Worm (Caenorhabditis elegans) whole organism, L3 larva: ENCODE results near the gene Y73F8A.5.
"Not testable (repeated sequence)": the region's sequence is repeated elsewhere in the genome, so short reads cannot be mapped to it uniquely, and the experiment has no call there.

Experiments used
- R02D3.7 ChIP-seq: fragments of 150-350 bp; optimal IDR thresholded peaks from 2 replicates; lab custom pipeline; 2014; ENCODE audit warnings: missing biosample characterization, missing genetic modification characterization
- ZK546.5 ChIP-seq: sonication (generic microtip); optimal IDR thresholded peaks from 2 replicates; lab custom pipeline; 2017; ENCODE audit warnings: missing biosample characterization, missing genetic modification characterization
- aly-2 ChIP-seq: fragments of 150-350 bp; optimal IDR thresholded peaks from 2 replicates; lab custom pipeline; 2014; ENCODE audit warnings: missing biosample characterization, missing genetic modification characterization
- ceh-16 ChIP-seq: sonication (generic microtip); optimal IDR thresholded peaks from 2 replicates; lab custom pipeline; 2017; ENCODE audit warnings: missing biosample characterization, missing genetic modification characterization
- ceh-28 ChIP-seq: fragments of 150-350 bp; optimal IDR thresholded peaks from 2 replicates; lab custom pipeline; 2014; ENCODE audit warnings: missing biosample characterization, missing genetic modification reagents, missing genetic modification characterization
- ceh-82 ChIP-seq: fragments of 150-350 bp; optimal IDR thresholded peaks from 2 replicates; lab custom pipeline; 2014; ENCODE audit warnings: missing biosample characterization, missing genetic modification characterization
- ceh-9 ChIP-seq: sonication (generic microtip); optimal IDR thresholded peaks from 2 replicates; lab custom pipeline; 2018; ENCODE audit warnings: missing biosample characterization, missing genetic modification characterization
- daf-12 ChIP-seq: fragments of 150-350 bp; optimal IDR thresholded peaks from 2 replicates; lab custom pipeline; 2014; ENCODE audit warnings: missing biosample characterization, missing genetic modification reagents, missing genetic modification characterization
- egl-27 ChIP-seq: sonication (generic microtip); optimal IDR thresholded peaks from 4 replicates; lab custom pipeline; 2017; ENCODE audit warnings: missing biosample characterization, missing genetic modification reagents, missing genetic modification characterization
- egl-5 ChIP-seq: fragments of 150-350 bp; optimal IDR thresholded peaks from 2 replicates; lab custom pipeline; 2017; ENCODE audit warnings: missing biosample characterization, missing genetic modification reagents, missing genetic modification characterization, inconsistent platforms
- elt-3 ChIP-seq, 3 experiments: fragments of 150-350 bp in 1 of 3; sonication (generic microtip) in 2 of 3; optimal IDR thresholded peaks; 2 replicates in 2 of 3; 4 replicates in 1 of 3; lab custom pipeline; 2014 to 2017; ENCODE audit warnings: missing biosample characterization in 3 of 3, missing genetic modification characterization in 3 of 3
- fkh-10 ChIP-seq: sonication (generic microtip); optimal IDR thresholded peaks from 2 replicates; lab custom pipeline; 2017; ENCODE audit warnings: missing biosample characterization, missing genetic modification reagents, missing genetic modification characterization
- fos-1 ChIP-seq: fragments of 150-350 bp; optimal IDR thresholded peaks from 2 replicates; lab custom pipeline; 2014; ENCODE audit warnings: missing biosample characterization, missing genetic modification characterization
- hmg-11 ChIP-seq: sonication (generic microtip); optimal IDR thresholded peaks from 2 replicates; lab custom pipeline; 2016; ENCODE audit warnings: missing genetic modification characterization, missing compliant biosample characterization
- jun-1 ChIP-seq: fragments of 150-350 bp; optimal IDR thresholded peaks from 2 replicates; lab custom pipeline; 2014; ENCODE audit warnings: missing biosample characterization, missing genetic modification reagents, missing genetic modification characterization
- lin-39 ChIP-seq: fragments of 150-350 bp; optimal IDR thresholded peaks from 2 replicates; lab custom pipeline; 2018; ENCODE audit warnings: missing biosample characterization, missing genetic modification reagents, missing genetic modification characterization
- lsy-12 ChIP-seq: sonication (generic microtip); optimal IDR thresholded peaks from 2 replicates; lab custom pipeline; 2016; ENCODE audit warnings: mild to moderate bottlenecking, missing genetic modification characterization, missing compliant biosample characterization
- mml-1 ChIP-seq: fragments of 150-350 bp; sonication (generic microtip); optimal IDR thresholded peaks from 3 replicates; lab custom pipeline; 2014; ENCODE audit warnings: missing biosample characterization, missing genetic modification characterization
- nhr-11 ChIP-seq: fragments of 150-350 bp; optimal IDR thresholded peaks from 2 replicates; lab custom pipeline; 2014; ENCODE audit warnings: missing biosample characterization, missing genetic modification characterization
- nhr-12 ChIP-seq: fragments of 150-350 bp; optimal IDR thresholded peaks from 2 replicates; lab custom pipeline; 2014; ENCODE audit warnings: missing biosample characterization, missing genetic modification characterization
- nhr-23 ChIP-seq: fragments of 150-350 bp; optimal IDR thresholded peaks from 2 replicates; lab custom pipeline; 2014; ENCODE audit warnings: missing biosample characterization, missing genetic modification reagents, missing genetic modification characterization
- nhr-237 ChIP-seq: fragments of 150-350 bp; optimal IDR thresholded peaks from 2 replicates; lab custom pipeline; 2014; ENCODE audit warnings: missing biosample characterization, missing genetic modification characterization
- nhr-28 ChIP-seq: fragments of 150-350 bp; optimal IDR thresholded peaks from 2 replicates; lab custom pipeline; 2014; ENCODE audit warnings: missing biosample characterization, missing genetic modification characterization
- nhr-43 ChIP-seq: sonication (generic microtip); optimal IDR thresholded peaks from 2 replicates; lab custom pipeline; 2016; ENCODE audit warnings: mild to moderate bottlenecking, missing genetic modification characterization, missing compliant biosample characterization; ENCODE audit not compliant: poor library complexity, severe bottlenecking
- nhr-67 ChIP-seq: fragments of 150-350 bp; optimal IDR thresholded peaks from 2 replicates; lab custom pipeline; 2014; ENCODE audit warnings: missing biosample characterization, missing genetic modification characterization
- pha-4 ChIP-seq: fragments of 150-350 bp; optimal IDR thresholded peaks from 2 replicates; lab custom pipeline; 2014; ENCODE audit warnings: missing biosample characterization, missing genetic modification reagents, missing genetic modification characterization
- pqm-1 ChIP-seq: fragments of 150-350 bp; optimal IDR thresholded peaks from 2 replicates; lab custom pipeline; 2017; ENCODE audit warnings: missing biosample characterization, missing genetic modification characterization, inconsistent platforms
- skn-1 ChIP-seq: fragments of 150-350 bp; optimal IDR thresholded peaks from 2 replicates; lab custom pipeline; 2014; ENCODE audit warnings: missing biosample characterization, missing genetic modification characterization
- snpc-4 ChIP-seq: fragments of 150-350 bp; optimal IDR thresholded peaks from 2 replicates; lab custom pipeline; 2014; ENCODE audit warnings: missing biosample characterization, missing genetic modification characterization
- tbx-2 ChIP-seq: sonication (generic microtip); optimal IDR thresholded peaks from 2 replicates; lab custom pipeline; 2016; ENCODE audit warnings: mild to moderate bottlenecking, missing genetic modification characterization, missing compliant biosample characterization
- unc-62 ChIP-seq: fragments of 150-350 bp; sonication (generic microtip); optimal IDR thresholded peaks from 4 replicates; lab custom pipeline; 2014; ENCODE audit warnings: missing biosample characterization, missing genetic modification reagents, missing genetic modification characterization
- zag-1 ChIP-seq: fragments of 150-350 bp; optimal IDR thresholded peaks from 2 replicates; lab custom pipeline; 2014; ENCODE audit warnings: missing biosample characterization, missing genetic modification characterization
- ztf-4 ChIP-seq: fragments of 150-350 bp; optimal IDR thresholded peaks from 2 replicates; lab custom pipeline; 2014; ENCODE audit warnings: missing biosample characterization, missing genetic modification characterization

Gene Y73F8A.5

DNA sequence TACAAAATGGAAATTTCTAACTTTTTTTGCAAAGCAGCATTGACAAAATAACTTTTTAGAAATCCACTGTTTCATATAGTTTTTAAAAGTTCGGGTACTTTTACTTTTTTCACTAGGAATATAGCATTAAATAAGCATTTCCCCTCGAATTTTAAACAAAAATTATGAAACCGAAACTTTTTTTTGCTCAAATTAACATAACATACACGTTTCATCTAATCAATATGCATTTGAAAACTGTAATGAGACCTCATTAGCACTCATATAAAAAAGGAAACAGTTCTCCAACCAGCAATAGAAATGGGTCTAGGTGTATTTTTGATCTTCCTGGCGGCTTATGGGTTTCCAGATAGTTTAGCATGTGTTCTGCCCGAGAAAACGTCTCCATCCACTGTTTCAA, 34.4 kb downstream of the Y73F8A.5 start, which contains the start of gene Y73F8A.10:
Gene Y73F8A.10 (plus strand): TSS at position 301 of the 400 bp plus-strand sequence.
- no peak for TF ChIP-seq lin-39 (tag; lab: Kevin White, UChicago)

- TF ChIP-seq nhr-28 (tag; lab: Kevin White, UChicago) (no peak), daf-12 (no peak), egl-5 (tag; lab: Kevin White, UChicago) (no peak), aly-2 (tag; lab: Kevin White, UChicago) (no peak), fos-1 (tag; lab: Kevin White, UChicago) (no peak), egl-27 (tag; lab: Kevin White, UChicago) (no peak), nhr-23 (no peak), elt-3 (tag; optimal IDR thresholded peaks at IDR 0.05; lab: Kevin White, UChicago) (no peak), tbx-2 (tag; lab: Kevin White, UChicago) (no peak), nhr-12 (tag; lab: Kevin White, UChicago) (no peak), ceh-9 (tag; lab: Kevin White, UChicago) (no peak), skn-1 (no peak), snpc-4 (tag; lab: Kevin White, UChicago) (no peak), nhr-11 (no peak)
These were observed 40.4 kb downstream of the Y73F8A.5 start for ce11 chrIV:15300041-15300440.

DNA sequence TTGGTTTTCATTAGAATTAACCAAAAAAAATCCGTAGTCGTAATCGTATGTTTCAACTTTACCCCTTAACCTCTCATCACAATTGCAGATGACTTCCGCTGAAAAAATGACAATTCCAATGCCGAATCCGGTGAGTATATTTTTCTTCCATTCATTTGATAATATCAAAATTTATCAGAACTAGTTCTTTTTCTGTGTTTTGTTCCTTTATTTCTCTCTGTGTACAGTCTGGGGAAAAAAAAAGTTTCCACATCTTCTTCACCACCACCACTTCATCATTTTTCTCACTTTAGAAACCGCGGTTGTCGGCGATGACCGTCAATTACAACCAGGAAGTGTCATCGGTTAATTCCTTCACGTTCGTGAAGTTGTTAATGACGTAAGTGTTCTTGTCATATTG, 42.5 kb downstream of the Y73F8A.5 start, which contains the start of gene best-21:
Gene best-21 (plus strand): TSS at position 301 of the 400 bp plus-strand sequence.
- TF ChIP-seq ceh-28 (tag; lab: Kevin White, UChicago) (peak; percentile 9), egl-5 (tag; lab: Kevin White, UChicago) (no peak), hmg-11 (no peak), nhr-23 (peak; percentile 20), jun-1 (no peak)

DNA sequence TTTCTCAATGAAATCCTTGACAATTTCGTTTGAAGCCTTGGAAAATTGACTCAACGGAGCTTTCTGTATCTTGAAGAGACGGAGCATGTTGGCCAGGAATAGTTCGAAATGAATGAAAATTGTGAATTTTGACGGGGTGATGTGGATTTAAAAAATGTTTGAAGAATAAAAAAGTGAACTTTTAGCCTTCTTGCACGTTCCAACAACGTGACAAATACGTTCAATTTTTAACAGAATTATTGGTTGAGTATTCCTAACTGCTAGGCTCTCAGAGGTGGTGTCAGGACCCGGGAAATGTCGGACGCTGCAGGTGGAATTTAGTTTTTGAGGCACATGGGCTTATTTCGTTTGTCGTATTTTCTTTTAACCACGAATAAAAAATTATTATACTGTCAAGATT, 51.9 kb downstream of the Y73F8A.5 start, which contains the start of gene Y73F8A.12:
Gene Y73F8A.12 (minus strand): TSS at position 101 of the 400 bp plus-strand sequence.
- not testable (repeated sequence) for TF ChIP-seq tbx-2 (tag; lab: Kevin White, UChicago); snpc-4 (tag; lab: Kevin White, UChicago); unc-62

DNA sequence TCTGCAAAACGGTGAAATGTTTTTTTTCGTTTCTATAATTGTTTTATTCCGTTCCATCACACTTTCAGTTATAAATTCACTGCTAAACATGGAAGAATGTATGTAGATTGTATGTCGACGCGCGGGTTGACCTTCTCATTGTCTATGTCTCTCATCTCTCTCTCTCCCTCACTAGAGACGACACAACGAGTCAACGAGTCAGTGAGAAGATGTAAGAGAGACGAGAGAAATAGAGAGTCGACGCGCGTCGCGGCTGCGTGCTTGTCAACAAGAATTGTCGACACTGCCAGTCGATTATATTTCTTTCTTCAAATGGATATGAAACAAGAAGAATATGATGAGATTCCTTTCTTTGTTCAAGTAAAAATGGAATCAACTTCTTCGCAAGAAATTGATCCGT, 52.3 kb downstream of the Y73F8A.5 start, which contains the start of gene Y73F8A.13:
Gene Y73F8A.13 (plus strand): TSS at position 240 of the 400 bp plus-strand sequence.
- TF ChIP-seq ceh-16 (tag; lab: Kevin White, UChicago) (no peak), pha-4 (tag; lab: Kevin White, UChicago) (peak; percentile 71), nhr-11 (no peak), ceh-28 (tag; lab: Kevin White, UChicago) (no peak), ZK546.5 (tag; lab: Kevin White, UChicago) (no peak)

DNA sequence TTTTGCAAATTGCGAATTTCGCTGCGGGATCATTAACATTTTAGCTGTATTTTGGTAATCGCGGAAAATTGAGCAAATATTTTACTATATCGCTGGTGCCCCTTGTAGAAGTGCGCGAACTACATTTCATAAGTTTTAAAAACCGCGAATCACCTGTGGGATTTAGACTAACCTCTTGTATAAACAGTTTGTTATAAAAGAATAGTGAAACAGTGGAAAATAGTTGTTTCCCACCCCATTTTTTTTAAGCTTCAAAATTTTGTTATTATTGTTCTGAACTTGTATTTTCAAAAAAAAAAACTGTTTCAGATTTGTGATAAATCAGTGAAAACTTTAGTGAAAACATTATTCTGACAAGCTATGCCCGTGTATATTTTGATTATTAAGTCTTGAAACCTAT, 55.8 kb downstream of the Y73F8A.5 start:
- no peak for TF ChIP-seq mml-1 (tag; lab: Kevin White, UChicago)
- TF ChIP-seq zag-1 (tag; lab: Kevin White, UChicago) = no peak
- TF ChIP-seq skn-1 = no peak
- no peak for TF ChIP-seq fos-1 (tag; lab: Kevin White, UChicago)
- TF ChIP-seq nhr-43 (tag; lab: Kevin White, UChicago) = no peak
- no peak for TF ChIP-seq ceh-16 (tag; lab: Kevin White, UChicago)
- TF ChIP-seq ceh-82 (tag; lab: Kevin White, UChicago) = no peak
- no peak for TF ChIP-seq nhr-11
- no peak for TF ChIP-seq nhr-237
- TF ChIP-seq R02D3.7 (tag; lab: Kevin White, UChicago) = no peak
- no peak for TF ChIP-seq egl-5 (tag; lab: Kevin White, UChicago)
- TF ChIP-seq nhr-67 (tag; lab: Kevin White, UChicago) = no peak
- no peak for TF ChIP-seq ztf-4 (tag; lab: Kevin White, UChicago)
- TF ChIP-seq lsy-12 (tag; lab: Kevin White, UChicago) = no peak
- no peak for TF ChIP-seq pqm-1 (tag; lab: Kevin White, UChicago)
- TF ChIP-seq ZK546.5 (tag; lab: Kevin White, UChicago) = no peak
- no peak for TF ChIP-seq fkh-10 (GFP tag; lab: Kevin White, UChicago)
- no peak for TF ChIP-seq unc-62
- no peak for TF ChIP-seq nhr-23
- TF ChIP-seq lin-39 (tag; lab: Kevin White, UChicago) = no peak
